Worm (Caenorhabditis elegans) whole organism, L4 larva: ENCODE results near the gene tag-151.

Experiments used
- ces-1 ChIP-seq: fragments of 150-350 bp; sonication (generic microtip); optimal IDR thresholded peaks from 4 replicates; lab custom pipeline; 2014; ENCODE audit warnings: missing biosample characterization, missing genetic modification reagents, missing genetic modification characterization
- fos-1 ChIP-seq: fragments of 150-350 bp; optimal IDR thresholded peaks from 2 replicates; lab custom pipeline; 2014; ENCODE audit warnings: missing biosample characterization, missing genetic modification characterization
- madf-9 ChIP-seq: fragments of 200-800 bp; sonication (Bioruptor generic); conservative IDR thresholded peaks from 2 replicates; pipeline ENCODE4 v1.3.6; 2022; ENCODE audit warnings: missing genetic modification reagents, missing genetic modification characterization, missing compliant biosample characterization
- skn-1 ChIP-seq: fragments of 150-350 bp; optimal IDR thresholded peaks from 2 replicates; lab custom pipeline; 2014; ENCODE audit warnings: missing biosample characterization, missing genetic modification characterization

DNA sequence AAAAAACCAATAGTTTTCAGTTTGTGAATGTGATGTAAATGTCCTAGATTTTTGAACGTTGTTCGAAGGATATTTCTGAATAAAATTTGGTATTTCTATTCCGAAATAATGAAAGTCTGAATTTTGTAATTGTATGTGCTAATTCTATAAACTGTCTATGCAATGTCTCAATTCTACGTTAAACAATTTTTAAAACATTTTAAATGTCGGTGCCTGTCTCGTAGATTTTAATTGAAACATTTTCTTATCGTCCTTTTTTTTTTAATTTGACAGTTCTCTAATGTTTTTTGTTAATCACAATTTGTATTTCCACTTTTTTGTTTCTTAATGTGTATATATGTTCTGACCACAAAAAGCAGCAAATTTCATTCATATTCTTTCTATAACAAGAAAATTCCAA lies 19.7 kb downstream of the tag-151 start, which contains the start of gene F41C3.7:
- TF ChIP-seq fos-1, result no peak
- no peak for TF ChIP-seq skn-1
- TF ChIP-seq ces-1 (GFP tag; lab: Kevin White, UChicago), result no peak
- no peak for TF ChIP-seq madf-9
